Fruit fly (Drosophila melanogaster) whole organism, embryonic: ENCODE results near the gene CG7860.

ENCODE experiments used
- Abd-B ChIP-seq: fragments of 200-800 bp; sonication (Bioruptor generic); optimal IDR thresholded peaks from 2 replicates; lab custom pipeline; 2018; ENCODE audit warnings: missing biosample characterization, mild to moderate bottlenecking, missing genetic modification characterization, moderate library complexity
- Awh ChIP-seq: fragments of 200-800 bp; sonication (Bioruptor generic); IDR thresholded peaks from 2 replicates; pipeline ENCODE4, ENCODE4 v1.3.6; 2022; ENCODE audit warnings: missing biosample characterization, missing genetic modification characterization
- CG10209 ChIP-seq: fragments of 200-800 bp; sonication (Bioruptor generic); optimal IDR thresholded peaks from 3 replicates; lab custom pipeline; 2017; ENCODE audit warnings: missing biosample characterization, mild to moderate bottlenecking, missing genetic modification characterization, missing genetic modification reagents
- CG11723 ChIP-seq: fragments of 200-800 bp; sonication (Bioruptor generic); optimal IDR thresholded peaks from 2 replicates; lab custom pipeline; 2017; ENCODE audit warnings: missing biosample characterization, mild to moderate bottlenecking, missing genetic modification characterization
- CG12942 ChIP-seq: fragments of 200-800 bp; sonication (Bioruptor generic); optimal IDR thresholded peaks from 3 replicates; lab custom pipeline; 2016; ENCODE audit warnings: missing biosample characterization, missing genetic modification characterization
- CG14014 ChIP-seq: fragments of 200-800 bp; sonication (Bioruptor generic); IDR thresholded peaks from 2 replicates; pipeline ENCODE4 v1.3.6; 2022; ENCODE audit warnings: missing biosample characterization, missing genetic modification characterization
- CG15073 ChIP-seq: fragments of 200-800 bp; sonication (Bioruptor generic); optimal IDR thresholded peaks from 2 replicates; lab custom pipeline; 2016; ENCODE audit warnings: missing biosample characterization, missing genetic modification characterization
- CG17328 ChIP-seq: fragments of 200-800 bp; sonication (Bioruptor generic); IDR thresholded peaks from 2 replicates; pipeline ENCODE4 v1.3.6; 2022; ENCODE audit warnings: missing biosample characterization, missing genetic modification characterization
- CG17359 ChIP-seq: fragments of 200-800 bp; sonication (Bioruptor generic); optimal IDR thresholded peaks from 3 replicates; lab custom pipeline; 2018; ENCODE audit warnings: missing biosample characterization, mild to moderate bottlenecking, missing genetic modification characterization, moderate library complexity
- CG17361 ChIP-seq: fragments of 200-800 bp; sonication (Bioruptor generic); IDR thresholded peaks from 3 replicates; pipeline ENCODE4 v1.3.6; 2022; ENCODE audit warnings: missing biosample characterization, missing genetic modification characterization
- CG18599 ChIP-seq: fragments of 200-800 bp; sonication (Bioruptor generic); optimal IDR thresholded peaks from 3 replicates; lab custom pipeline; 2017; ENCODE audit warnings: missing biosample characterization, missing genetic modification characterization, mild to moderate bottlenecking, moderate library complexity, missing genetic modification reagents
- CG3281 ChIP-seq: fragments of 200-800 bp; sonication (Bioruptor generic); optimal IDR thresholded peaks from 3 replicates; lab custom pipeline; 2017; ENCODE audit warnings: missing biosample characterization, mild to moderate bottlenecking, missing genetic modification characterization
- CG3407 ChIP-seq: fragments of 200-800 bp; sonication (Bioruptor generic); optimal IDR thresholded peaks from 2 replicates; lab custom pipeline; 2018; ENCODE audit warnings: missing biosample characterization, mild to moderate bottlenecking, missing genetic modification characterization
- CG5245 ChIP-seq: fragments of 200-800 bp; sonication (Bioruptor generic); optimal IDR thresholded peaks from 3 replicates; lab custom pipeline; 2016; ENCODE audit warnings: missing biosample characterization, missing genetic modification characterization
- CG5953 ChIP-seq: fragments of 200-800 bp; sonication (Bioruptor generic); IDR thresholded peaks from 2 replicates; pipeline ENCODE4 v1.3.6; 2022; ENCODE audit warnings: missing biosample characterization, missing genetic modification characterization
- CG6765 ChIP-seq: fragments of 200-800 bp; sonication (Bioruptor generic); optimal IDR thresholded peaks from 3 replicates; lab custom pipeline; 2017; ENCODE audit warnings: missing biosample characterization, mild to moderate bottlenecking, missing genetic modification characterization
- CG7372 ChIP-seq: fragments of 200-800 bp; sonication (Bioruptor generic); IDR thresholded peaks from 2 replicates; pipeline ENCODE4 v1.3.6; 2022; ENCODE audit warnings: missing biosample characterization, missing genetic modification characterization
- CG8281 ChIP-seq: fragments of 200-800 bp; sonication (Bioruptor generic); optimal IDR thresholded peaks from 2 replicates; lab custom pipeline; 2018; ENCODE audit warnings: missing biosample characterization, mild to moderate bottlenecking, missing genetic modification characterization, moderate library complexity
- CG8388 ChIP-seq: fragments of 200-800 bp; sonication (Bioruptor generic); optimal IDR thresholded peaks from 2 replicates; lab custom pipeline; 2019; ENCODE audit warnings: missing biosample characterization, mild to moderate bottlenecking, missing genetic modification characterization, moderate library complexity
- CG8924 ChIP-seq: fragments of 200-800 bp; optimal IDR thresholded peaks from 3 replicates; lab custom pipeline; 2019; ENCODE audit warnings: missing biosample characterization, mild to moderate bottlenecking, missing genetic modification characterization, moderate library complexity
- D19B ChIP-seq: fragments of 200-800 bp; sonication (Bioruptor generic); optimal IDR thresholded peaks from 2 replicates; lab custom pipeline; 2017; ENCODE audit warnings: missing biosample characterization, mild to moderate bottlenecking, missing genetic modification characterization
- Dref ChIP-seq: fragments of 200-800 bp; sonication (Bioruptor generic); IDR thresholded peaks from 2 replicates; pipeline ENCODE4 v1.3.6; 2022; ENCODE audit warnings: missing biosample characterization, missing genetic modification characterization
- H15 ChIP-seq: fragments of 200-800 bp; sonication (Bioruptor generic); IDR thresholded peaks from 3 replicates; pipeline ENCODE4 v1.3.6; 2022; ENCODE audit warnings: missing biosample characterization, missing genetic modification characterization
- HHEX ChIP-seq: fragments of 200-800 bp; sonication (Bioruptor generic); optimal IDR thresholded peaks from 3 replicates; lab custom pipeline; 2017; ENCODE audit warnings: missing biosample characterization, mild to moderate bottlenecking, missing genetic modification characterization, missing genetic modification reagents
- HmgD ChIP-seq: fragments of 200-800 bp; sonication (Bioruptor generic); optimal IDR thresholded peaks from 3 replicates; lab custom pipeline; 2016; ENCODE audit warnings: missing biosample characterization, missing genetic modification characterization
- Max ChIP-seq: fragments of 200-800 bp; sonication (Bioruptor generic); optimal IDR thresholded peaks from 2 replicates; lab custom pipeline; 2016; ENCODE audit warnings: missing biosample characterization, mild to moderate bottlenecking, missing genetic modification characterization
- Nf-YC ChIP-seq: fragments of 200-800 bp; optimal IDR thresholded peaks from 3 replicates; lab custom pipeline; 2019; ENCODE audit warnings: missing biosample characterization, mild to moderate bottlenecking, missing genetic modification characterization, moderate library complexity
- Oaz ChIP-seq: fragments of 200-800 bp; sonication (Bioruptor generic); IDR thresholded peaks from 2 replicates; pipeline ENCODE4 v1.3.6; 2022; ENCODE audit warnings: missing biosample characterization, missing genetic modification characterization
- Rx ChIP-seq: fragments of 200-800 bp; sonication (Bioruptor generic); IDR thresholded peaks from 2 replicates; pipeline ENCODE4 v1.3.6; 2022; ENCODE audit warnings: missing biosample characterization, missing genetic modification characterization
- Ssrp ChIP-seq: fragments of 200-800 bp; sonication (Bioruptor generic); optimal IDR thresholded peaks from 2 replicates; lab custom pipeline; 2018; ENCODE audit warnings: missing biosample characterization, mild to moderate bottlenecking, missing genetic modification characterization, moderate library complexity
- Usf ChIP-seq: fragments of 200-800 bp; sonication (Bioruptor generic); optimal IDR thresholded peaks from 2 replicates; lab custom pipeline; 2017; ENCODE audit warnings: missing genotype, missing biosample characterization, missing genetic modification characterization
- chm ChIP-seq: fragments of 200-800 bp; sonication (Bioruptor generic); IDR thresholded peaks from 2 replicates; pipeline ENCODE4 v1.3.6; 2022; ENCODE audit warnings: missing biosample characterization, missing genetic modification characterization
- dimm ChIP-seq: fragments of 200-800 bp; sonication (Bioruptor generic); IDR thresholded peaks from 2 replicates; pipeline ENCODE4 v1.3.6; 2022; ENCODE audit warnings: missing biosample characterization, missing genetic modification characterization
- fd102C ChIP-seq: fragments of 200-800 bp; sonication (Bioruptor generic); optimal IDR thresholded peaks from 2 replicates; lab custom pipeline; 2018; ENCODE audit warnings: missing biosample characterization, mild to moderate bottlenecking, missing genetic modification characterization, moderate library complexity
- fd3F ChIP-seq: fragments of 200-800 bp; sonication (Bioruptor generic); optimal IDR thresholded peaks from 2 replicates; lab custom pipeline; 2018; ENCODE audit warnings: missing biosample characterization, mild to moderate bottlenecking, missing genetic modification characterization, moderate library complexity
- gcm2 ChIP-seq: fragments of 200-800 bp; sonication (Bioruptor generic); optimal IDR thresholded peaks from 2 replicates; lab custom pipeline; 2016; ENCODE audit warnings: missing biosample characterization, missing genetic modification characterization
- lab ChIP-seq: fragments of 200-800 bp; sonication (Bioruptor generic); optimal IDR thresholded peaks from 3 replicates; lab custom pipeline; 2017; ENCODE audit warnings: missing biosample characterization, missing genetic modification characterization, mild to moderate bottlenecking, moderate library complexity, missing genetic modification reagents
- onecut ChIP-seq: fragments of 200-800 bp; sonication (Bioruptor generic); IDR thresholded peaks from 2 replicates; pipeline ENCODE4 v1.3.6; 2022; ENCODE audit warnings: missing biosample characterization, missing genetic modification characterization
- pfk ChIP-seq: fragments of 200-800 bp; sonication (Bioruptor generic); optimal IDR thresholded peaks from 2 replicates; lab custom pipeline; 2018; ENCODE audit warnings: missing biosample characterization, mild to moderate bottlenecking, missing genetic modification characterization, moderate library complexity
- pzg ChIP-seq: fragments of 200-800 bp; sonication (Bioruptor generic); optimal IDR thresholded peaks from 3 replicates; lab custom pipeline; 2018; ENCODE audit warnings: missing biosample characterization, mild to moderate bottlenecking, missing genetic modification characterization, moderate library complexity
- sc ChIP-seq, 3 experiments: fragments of >200 bp in 2 of 3; fragments of 200-800 bp in 1 of 3; sonication (Bioruptor generic) in 1 of 3; optimal IDR thresholded peaks; 2 replicates in 2 of 3; 3 replicates in 1 of 3; lab custom pipeline; 2017; ENCODE audit warnings: mild to moderate bottlenecking in 1 of 3, missing biosample characterization in 1 of 3, missing genetic modification characterization in 1 of 3, missing genetic modification reagents in 1 of 3
- stwl ChIP-seq: fragments of 200-800 bp; sonication (Bioruptor generic); optimal IDR thresholded peaks from 3 replicates; lab custom pipeline; 2018; ENCODE audit warnings: missing biosample characterization, mild to moderate bottlenecking, missing genetic modification characterization, moderate library complexity
- tap ChIP-seq: fragments of 200-800 bp; optimal IDR thresholded peaks from 3 replicates; lab custom pipeline; 2019; ENCODE audit warnings: missing biosample characterization, mild to moderate bottlenecking, missing genetic modification characterization, moderate library complexity
- tll ChIP-seq, 2 experiments: fragments of 200-800 bp in 1 of 2; fragments of >200 bp in 1 of 2; sonication (Bioruptor generic) in 1 of 2; optimal IDR thresholded peaks; 2 replicates each; lab custom pipeline; 2017 to 2019; ENCODE audit warnings: missing biosample characterization in 2 of 2, missing genetic modification characterization in 2 of 2, mild to moderate bottlenecking in 1 of 2, moderate library complexity in 1 of 2
- vnd ChIP-seq: fragments of 200-800 bp; sonication (Bioruptor generic); IDR thresholded peaks from 3 replicates; pipeline ENCODE4 v1.3.6; 2022; ENCODE audit warnings: missing biosample characterization, missing genetic modification characterization; ENCODE audit not compliant: partially characterized antibody
- z ChIP-seq: fragments of 200-800 bp; sonication (Bioruptor generic); IDR thresholded peaks from 3 replicates; pipeline ENCODE4 v1.3.6; 2022; ENCODE audit warnings: missing biosample characterization, missing genetic modification characterization
- zfh1 ChIP-seq: fragments of 200-800 bp; sonication (Bioruptor generic); IDR thresholded peaks from 3 replicates; pipeline ENCODE4 v1.3.6; 2022; ENCODE audit warnings: missing biosample characterization, missing genetic modification characterization
- zfh2 ChIP-seq: fragments of 200-800 bp; sonication (Bioruptor generic); optimal IDR thresholded peaks from 2 replicates; lab custom pipeline; 2016; ENCODE audit warnings: missing biosample characterization, missing genetic modification characterization

The CG7860 gene

dm6 chrX:15591721-15592491 lies 23.1 kb downstream of the CG7860 start (continued):
- TF ChIP-seq CG3407 (GFP tag; lab: Kevin White, UChicago) (peak; percentile 7), D19B (peak; percentile 9), onecut (GFP tag; lab: Robert Waterston, UW) (no peak), Usf (GFP tag; lab: Kevin White, UChicago) (no peak), CG3281 (GFP tag; lab: Kevin White, UChicago) (peak; percentile 49), CG5245 (GFP tag; lab: Kevin White, UChicago) (no peak), Dref (GFP tag; lab: Robert Waterston, UW) (no peak), tap (tag; lab: Kevin White, UChicago) (no peak), Max (GFP tag; lab: Kevin White, UChicago) (no peak), stwl (tag; lab: Kevin White, UChicago) (no peak), CG15073 (GFP tag; lab: Kevin White, UChicago) (no peak), CG8388 (GFP tag; lab: Kevin White, UChicago) (peak; percentile 21), sc (optimal IDR thresholded peaks at IDR 0.05; lab: Kevin White, UChicago) (no peak), sc (GFP tag; optimal IDR thresholded peaks at IDR 0.05; lab: Kevin White, UChicago) (no peak), Abd-B (GFP tag; lab: Kevin White, UChicago) (no peak), HmgD (GFP tag; lab: Kevin White, UChicago) (no peak), CG6765 (GFP tag; lab: Kevin White, UChicago) (peak; percentile 6), H15 (0 out of 3 replicates have a peak, but pooled peaks have one; percentile 8), CG18599 (GFP tag; lab: Kevin White, UChicago) (peak; percentile 60), pfk (no peak), z (GFP tag; lab: Robert Waterston, UW) (no peak), tll (GFP tag; optimal IDR thresholded peaks at IDR 0.05; lab: Kevin White, UChicago) (no peak), dimm (GFP tag; lab: Robert Waterston, UW) (0 out of 2 replicates have a peak, but pooled peaks have one; percentile 18), CG17359 (tag; lab: Kevin White, UChicago) (peak; percentile 58), CG17328 (GFP tag; lab: Robert Waterston, UW) (peak; percentile 41; the same call in 1 of the 2 replicates), CG8281 (tag; lab: Kevin White, UChicago) (no peak), gcm2 (GFP tag; lab: Kevin White, UChicago) (no peak), HHEX (GFP tag; lab: Kevin White, UChicago) (peak; percentile 49), Ssrp (tag; lab: Kevin White, UChicago) (peak; percentile 16), Awh (peak; percentile 45; the same call in 1 of the 2 replicates), lab (GFP tag; lab: Kevin White, UChicago) (peak; percentile 57), zfh1 (GFP tag; lab: Robert Waterston, UW) (0 out of 3 replicates have a peak, but pooled peaks have one; percentile 38), vnd (GFP tag; lab: Robert Waterston, UW) (no peak), CG17361 (GFP tag; lab: Robert Waterston, UW) (peak; percentile 51; the same call in 1 of the 3 replicates), CG10209 (GFP tag; lab: Kevin White, UChicago) (peak; percentile 29), CG12942 (peak; percentile 4), CG14014 (GFP tag; lab: Robert Waterston, UW) (peak; percentile 52), Nf-YC (tag; lab: Kevin White, UChicago) (no peak), CG5953 (GFP tag; lab: Robert Waterston, UW) (no peak), fd3F (GFP tag; lab: Kevin White, UChicago) (no peak), CG7372 (GFP tag; lab: Robert Waterston, UW) (no peak), pzg (GFP tag; lab: Kevin White, UChicago) (no peak), zfh2 (GFP tag; lab: Kevin White, UChicago) (peak; percentile 8), Oaz (GFP tag; lab: Robert Waterston, UW) (no peak), CG11723 (no peak), CG8924 (tag; lab: Kevin White, UChicago) (no peak), fd102C (GFP tag; lab: Kevin White, UChicago) (no peak), Rx (GFP tag; lab: Robert Waterston, UW) (no peak), chm (GFP tag; lab: Robert Waterston, UW) (no peak)
